Worm (Caenorhabditis elegans) whole organism, midembryonic: ENCODE data around the gene M01H9.5.

Experiments used
- klf-2 ChIP-seq: fragments of 200-800 bp; sonication (Bioruptor generic); conservative IDR thresholded peaks from 2 replicates; pipeline ENCODE4 v1.3.6; 2022; ENCODE audit warnings: missing genetic modification reagents, missing genetic modification characterization, missing compliant biosample characterization
- ztf-23 ChIP-seq: fragments of 200-800 bp; sonication (Bioruptor generic); IDR thresholded peaks from 2 replicates; pipeline ENCODE4 v1.3.6; 2022; ENCODE audit warnings: missing genetic modification reagents, missing genetic modification characterization, missing compliant biosample characterization

DNA sequence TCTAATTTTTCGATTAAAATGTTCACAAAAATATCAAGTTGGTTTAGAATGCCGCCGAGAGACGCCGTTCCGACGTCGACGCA lies 18.2 kb upstream of the M01H9.5 start, which contains the start of gene chat-1:
- TF ChIP-seq ztf-23 (GFP tag; lab: Robert Waterston, UW): no peak
- no peak for TF ChIP-seq klf-2 (GFP tag; lab: Robert Waterston, UW)
